Fruit fly (Drosophila melanogaster) whole organism, pupa: ENCODE data around the gene Or67a.

Source experiments
- CG12605 ChIP-seq: fragments of 200-800 bp; sonication (Bioruptor generic); IDR thresholded peaks from 2 replicates; pipeline ENCODE4 v1.3.6; 2022; ENCODE audit warnings: missing biosample characterization, missing genetic modification characterization
- CG14655 ChIP-seq: fragments of 200-800 bp; sonication (Bioruptor generic); optimal IDR thresholded peaks from 3 replicates; lab custom pipeline; 2017; ENCODE audit warnings: mild to moderate bottlenecking, missing biosample characterization, missing genetic modification reagents, missing genetic modification characterization
- CG32121 ChIP-seq: fragments of 200-800 bp; sonication (Bioruptor generic); IDR thresholded peaks from 2 replicates; pipeline ENCODE4 v1.3.6; 2022; ENCODE audit warnings: missing biosample characterization, missing genetic modification characterization
- CG8301 ChIP-seq: fragments of 200-800 bp; sonication (Bioruptor generic); optimal IDR thresholded peaks from 2 replicates; lab custom pipeline; 2018; ENCODE audit warnings: missing biosample characterization, mild to moderate bottlenecking, missing genetic modification characterization
- D1 ChIP-seq: fragments of 200-800 bp; sonication (Bioruptor generic); optimal IDR thresholded peaks from 2 replicates; lab custom pipeline; 2018; ENCODE audit warnings: missing biosample characterization, mild to moderate bottlenecking, missing genetic modification characterization, moderate library complexity
- Ets98B ChIP-seq: fragments of 200-800 bp; sonication (Bioruptor generic); IDR thresholded peaks from 2 replicates; pipeline ENCODE4 v1.3.6; 2022; ENCODE audit warnings: missing biosample characterization, missing genetic modification characterization
- Pif1B ChIP-seq: fragments of 200-800 bp; sonication (Bioruptor generic); optimal IDR thresholded peaks from 3 replicates; lab custom pipeline; 2016; ENCODE audit warnings: missing biosample characterization, missing genetic modification characterization
- fd96Ca ChIP-seq: fragments of 200-800 bp; sonication (Bioruptor generic); IDR thresholded peaks from 3 replicates; pipeline ENCODE4 v1.3.6; 2022; ENCODE audit warnings: missing biosample characterization, missing genetic modification characterization
- gl ChIP-seq: fragments of 200-800 bp; sonication (Bioruptor generic); optimal IDR thresholded peaks from 2 replicates; lab custom pipeline; 2018; ENCODE audit warnings: missing biosample characterization, mild to moderate bottlenecking, missing genetic modification characterization

- TF ChIP-seq D1 (tag; lab: Kevin White, UChicago) (no peak), Pif1B (GFP tag; lab: Kevin White, UChicago) (peak; percentile 77), CG12605 (peak; percentile 43; the same call in 1 of the 2 replicates), gl (tag; lab: Kevin White, UChicago) (peak; percentile 57), CG8301 (tag; lab: Kevin White, UChicago) (no peak), CG32121 (no peak), CG14655 (no peak), Ets98B (GFP tag; lab: Robert Waterston, UW) (no peak; the same call in 1 of the 2 replicates), fd96Ca (GFP tag; lab: Robert Waterston, UW) (no peak)
Observed at dm6 chr3L:9550873-9551580, 22.2 kb downstream of the Or67a start.
